Worm (Caenorhabditis elegans) whole organism, midembryonic: ENCODE data around the gene Y102A5C.27.

Experiments used
- cog-1 ChIP-seq: sonication (generic microtip); optimal IDR thresholded peaks from 2 replicates; lab custom pipeline; 2016; ENCODE audit warnings: missing genetic modification characterization, missing compliant biosample characterization
- tab-1 ChIP-seq: fragments of 200-800 bp; sonication (Bioruptor generic); IDR thresholded peaks from 2 replicates; pipeline ENCODE4 v1.3.6; 2022; ENCODE audit warnings: missing genetic modification characterization, missing compliant biosample characterization

DNA sequence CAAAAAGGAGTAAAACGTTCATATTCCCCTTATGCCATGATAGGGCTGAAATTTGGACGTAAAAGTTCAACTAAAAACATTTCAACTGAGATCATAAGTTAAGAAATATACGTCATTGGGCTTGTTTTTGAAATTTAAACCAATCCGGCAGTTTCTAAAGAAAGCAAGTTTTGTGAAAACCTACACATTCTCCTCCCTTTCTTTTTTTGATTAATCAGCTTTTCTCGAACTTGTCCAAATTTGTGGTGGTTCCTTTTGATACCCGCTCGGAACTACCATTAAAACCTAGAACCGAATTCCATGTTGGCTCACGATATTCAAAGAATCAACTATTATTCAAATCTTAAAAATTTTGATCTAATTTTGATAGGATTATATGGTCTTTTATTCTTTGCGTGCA, 8.1 kb downstream of the Y102A5C.27 start, which contains the start of gene srz-54:
- TF ChIP-seq cog-1 (no peak), tab-1 (no peak)
